Fruit fly (Drosophila melanogaster): ENCODE data around the gene CG4768.

CG4768 gene

dm6 chrX:16822080-16822479 is 30.2 kb downstream of the CG4768 start (continued):
- TF ChIP-seq vvl (GFP tag; IDR thresholded peaks at IDR 0.05) (peak; percentile 76), CG1529 (GFP tag; optimal IDR thresholded peaks at IDR 0.05) (no peak), CG7556 (GFP tag; optimal IDR thresholded peaks at IDR 0.05) (peak; percentile 45), pnt (GFP tag; optimal IDR thresholded peaks at IDR 0.05) (no peak), CG7372 (GFP tag; IDR thresholded peaks at IDR 0.05) (no peak; the same call in 1 of the 2 replicates), CG6689 (GFP tag; IDR thresholded peaks at IDR 0.05) (peak; percentile 68), CG12659 (GFP tag; optimal IDR thresholded peaks at IDR 0.05) (peak; percentile 31), CG9817 (tag; optimal IDR thresholded peaks at IDR 0.05) (peak; percentile 18), org-1 (GFP tag; optimal IDR thresholded peaks at IDR 0.05) (peak; percentile 14), Eip74EF (GFP tag; optimal IDR thresholded peaks at IDR 0.05) (peak in 1 of 2 experiments; percentile 38), CG30403 (GFP tag; optimal IDR thresholded peaks at IDR 0.05) (peak; percentile 46), CG2120 (GFP tag; optimal IDR thresholded peaks at IDR 0.05) (peak; percentile 29), Gug (GFP tag; IDR thresholded peaks at IDR 0.05) (peak; percentile 16; the same call in 1 of the 4 replicates), en (GFP tag; optimal IDR thresholded peaks at IDR 0.05) (no peak), pan (optimal IDR thresholded peaks at IDR 0.05) (no peak), pan (GFP tag; optimal IDR thresholded peaks at IDR 0.05 in 1 of 2, IDR thresholded peaks at IDR 0.05 in 1 of 2) (peak in 1 of 2 experiments; percentile 70), ro (GFP tag; IDR thresholded peaks at IDR 0.05) (no peak), CG13287 (GFP tag; IDR thresholded peaks at IDR 0.05; ENCODE audit: partially characterized antibody) (no peak), CG17612 (GFP tag; IDR thresholded peaks at IDR 0.05) (no peak), sqz (GFP tag; optimal IDR thresholded peaks at IDR 0.05) (no peak), CG3995 (GFP tag; optimal IDR thresholded peaks at IDR 0.05) (no peak), CG1024 (GFP tag; IDR thresholded peaks at IDR 0.05) (no peak), gcm (GFP tag; optimal IDR thresholded peaks at IDR 0.05) (peak; percentile 17), CG17328 (GFP tag; IDR thresholded peaks at IDR 0.05) (peak; percentile 39; the same call in 1 of the 2 replicates), Dbx (GFP tag; IDR thresholded peaks at IDR 0.05) (0 out of 3 replicates have a peak, but pooled peaks have one; percentile 31), tin (GFP tag; optimal IDR thresholded peaks at IDR 0.05) (peak; percentile 52), HLH54F (GFP tag; optimal IDR thresholded peaks at IDR 0.05) (no peak), Hr51 (GFP tag; optimal IDR thresholded peaks at IDR 0.05) (peak in 1 of 2 experiments; percentile 70), PHDP (tag; optimal IDR thresholded peaks at IDR 0.05) (peak; percentile 66), mam (GFP tag; optimal IDR thresholded peaks at IDR 0.05) (peak; percentile 14), CHES-1-like (GFP tag; optimal IDR thresholded peaks at IDR 0.05) (no peak), CG34376 (GFP tag; optimal IDR thresholded peaks at IDR 0.05) (no peak), CG1792 (GFP tag; optimal IDR thresholded peaks at IDR 0.05) (no peak), CG4854 (GFP tag; optimal IDR thresholded peaks at IDR 0.05) (no peak), ewg (GFP tag; optimal IDR thresholded peaks at IDR 0.05) (peak; percentile 32), CG1602 (GFP tag; optimal IDR thresholded peaks at IDR 0.05) (peak; percentile 9), HmgZ (tag; optimal IDR thresholded peaks at IDR 0.05) (peak; percentile 21), CG9932 (GFP tag; IDR thresholded peaks at IDR 0.05) (peak; percentile 30; the same call in 1 of the 2 replicates), pum (GFP tag; optimal IDR thresholded peaks at IDR 0.05) (no peak), grn (GFP tag; optimal IDR thresholded peaks at IDR 0.05) (no peak), wor (GFP tag; IDR thresholded peaks at IDR 0.05) (peak; percentile 24; the same call in 1 of the 2 replicates), az2 (GFP tag; optimal IDR thresholded peaks at IDR 0.05) (peak; percentile 57), CG18599 (GFP tag; optimal IDR thresholded peaks at IDR 0.05) (peak; percentile 58), CG18476 (GFP tag; optimal IDR thresholded peaks at IDR 0.05) (no peak), CG11085 (GFP tag; IDR thresholded peaks at IDR 0.05) (0 out of 2 replicates have a peak, but pooled peaks have one; percentile 18), esg (GFP tag; conservative IDR thresholded peaks at IDR 0.05) (peak; percentile 49), Ada2b (GFP tag; IDR thresholded peaks at IDR 0.05) (peak; percentile 63; the same call in 1 of the 2 replicates), inv (GFP tag; IDR thresholded peaks at IDR 0.05; ENCODE audit: partially characterized antibody) (no peak), CG5245 (GFP tag; optimal IDR thresholded peaks at IDR 0.05) (peak; percentile 13), D (optimal IDR thresholded peaks at IDR 0.05) (no peak), D (GFP tag; optimal IDR thresholded peaks at IDR 0.05) (peak; percentile 13)

All from whole organism, embryonic.